Worm (Caenorhabditis elegans): ENCODE results near the gene rom-2.
A peak's percentile ranks its signal among the peaks of the same experiment; 100 is the strongest.

The rom-2 gene

DNA sequence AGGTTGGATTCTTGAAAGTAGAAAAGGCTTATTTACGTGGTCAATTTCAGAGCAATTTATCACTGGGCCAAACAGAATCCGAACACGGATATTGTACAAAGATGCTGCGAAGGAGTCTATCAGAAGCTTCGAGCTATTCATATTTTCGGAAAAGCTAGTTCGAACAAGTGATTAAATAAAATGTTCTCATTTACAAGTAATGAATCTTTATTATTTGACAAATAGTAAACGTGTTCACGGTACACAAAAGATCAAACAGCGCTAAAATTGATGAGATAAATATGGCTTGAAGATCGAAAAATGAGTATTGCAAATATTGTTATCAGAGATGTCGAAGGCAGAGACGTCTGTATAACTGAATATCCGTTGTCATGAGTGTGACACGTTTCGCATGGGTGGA lies 19.7 kb upstream of the rom-2 start (continued):
- TF ChIP-seq lin-35 (GFP tag; optimal IDR thresholded peaks at IDR 0.05) (no peak), ztf-25 (GFP tag; IDR thresholded peaks at IDR 0.05) (no peak), B0019.2 (GFP tag; conservative IDR thresholded peaks at IDR 0.05) (0 out of 2 replicates have a peak, but pooled peaks have one; percentile 23), athp-1 (tag; optimal IDR thresholded peaks at IDR 0.05) (peak; percentile 80), F23B12.7 (tag; optimal IDR thresholded peaks at IDR 0.05; ENCODE audit: insufficient read depth) (no peak), K11D2.4 (GFP tag; IDR thresholded peaks at IDR 0.05) (no peak), rcor-1 (GFP tag; IDR thresholded peaks at IDR 0.05) (peak; percentile 26; the same call in 1 of the 2 replicates), attf-3 (GFP tag; conservative IDR thresholded peaks at IDR 0.05) (no peak), nhr-179 (tag; optimal IDR thresholded peaks at IDR 0.05) (no peak), die-1 (tag; optimal IDR thresholded peaks at IDR 0.05) (peak; percentile 43), tlf-1 (GFP tag; optimal IDR thresholded peaks at IDR 0.05) (peak; percentile 80), unc-130 (GFP tag; optimal IDR thresholded peaks at IDR 0.05) (peak; percentile 36), rec-8 (tag; optimal IDR thresholded peaks at IDR 0.05) (no peak), snpc-1.3 (tag; optimal IDR thresholded peaks at IDR 0.05; ENCODE audit: insufficient read depth) (peak; percentile 58), lag-1 (GFP tag; IDR thresholded peaks at IDR 0.05) (no peak), madf-6 (GFP tag; IDR thresholded peaks at IDR 0.05) (peak; percentile 83), sdz-38 (tag; optimal IDR thresholded peaks at IDR 0.05) (no peak), Y56A3A.18 (GFP tag; IDR thresholded peaks at IDR 0.05) (peak; percentile 69; the same call in 1 of the 2 replicates), ceh-100 (GFP tag; IDR thresholded peaks at IDR 0.05) (peak; percentile 49; the same call in 1 of the 2 replicates)

DNA sequence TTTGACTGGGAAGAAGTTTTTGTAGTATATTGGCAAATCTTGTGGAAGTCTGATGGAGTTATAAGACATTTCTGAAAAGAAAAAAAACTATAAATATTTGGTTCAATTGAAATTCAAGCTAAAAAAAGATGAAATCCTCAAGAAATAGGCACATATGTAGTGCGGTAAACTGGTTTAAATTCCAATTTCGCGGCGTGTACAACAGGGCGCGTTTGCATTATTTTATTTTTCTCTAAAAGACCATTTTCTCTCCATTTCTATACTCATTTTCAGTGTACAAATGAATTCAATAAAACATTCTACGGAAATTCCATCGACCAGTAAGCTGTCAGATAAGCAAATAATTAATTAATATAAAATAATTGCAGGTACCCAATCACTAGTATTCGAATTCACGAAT lies 18.7 kb upstream of the rom-2 start, which contains the start of the genes pri-1 and F58A4.6:
TSS of gene pri-1 (minus strand) at position 71 of the 400 bp plus-strand sequence.
TSS of gene F58A4.6 (plus strand) at position 272 of the 400 bp plus-strand sequence.
- TF ChIP-seq unc-130 (GFP tag; optimal IDR thresholded peaks at IDR 0.05) (no peak), F49E8.2 (tag; optimal IDR thresholded peaks at IDR 0.05; ENCODE audit: insufficient read depth) (no peak), hlh-26 (GFP tag; conservative IDR thresholded peaks at IDR 0.05) (no peak), ZK185.1 (tag; optimal IDR thresholded peaks at IDR 0.05; ENCODE audit: poor library complexity, severe bottlenecking) (no peak), tbx-9 (tag; optimal IDR thresholded peaks at IDR 0.05; ENCODE audit: borderline replicate concordance) (no peak), B0019.2 (GFP tag; conservative IDR thresholded peaks at IDR 0.05) (no peak), K12H6.12 (tag; optimal IDR thresholded peaks at IDR 0.05) (no peak), mxl-1 (tag; optimal IDR thresholded peaks at IDR 0.05) (no peak), nfya-1 (tag; optimal IDR thresholded peaks at IDR 0.05; ENCODE audit: borderline replicate concordance, insufficient read depth) (no peak), efl-1 (GFP tag; optimal IDR thresholded peaks at IDR 0.05) (peak; percentile 73), ccch-3 (GFP tag; optimal IDR thresholded peaks at IDR 0.05) (no peak), C06A6.2 (GFP tag; conservative IDR thresholded peaks at IDR 0.05) (no peak), snpc-1.3 (tag; optimal IDR thresholded peaks at IDR 0.05; ENCODE audit: insufficient read depth) (no peak), nfya-2 (GFP tag; IDR thresholded peaks at IDR 0.05) (no peak), zfh-2 (GFP tag; conservative IDR thresholded peaks at IDR 0.05) (no peak), madf-8 (GFP tag; conservative IDR thresholded peaks at IDR 0.05) (peak; percentile 19; the same call in 1 of the 2 replicates), sptf-2 (GFP tag; optimal IDR thresholded peaks at IDR 0.05) (no peak), ztf-25 (GFP tag; IDR thresholded peaks at IDR 0.05) (no peak), gei-17 (GFP tag; optimal IDR thresholded peaks at IDR 0.05) (no peak), ekl-4 (GFP tag; IDR thresholded peaks at IDR 0.05) (no peak), D2030.7 (GFP tag; IDR thresholded peaks at IDR 0.05) (peak; percentile 25; the same call in 1 of the 2 replicates), F10E7.11 (tag; optimal IDR thresholded peaks at IDR 0.05) (no peak), lsl-1 (GFP tag; optimal IDR thresholded peaks at IDR 0.05) (peak; percentile 29), lin-54 (GFP tag; optimal IDR thresholded peaks at IDR 0.05) (peak; percentile 56), ceh-27 (GFP tag; optimal IDR thresholded peaks at IDR 0.05) (no peak), C17E4.6 (GFP tag; IDR thresholded peaks at IDR 0.05) (no peak), hlh-12 (tag; optimal IDR thresholded peaks at IDR 0.05) (no peak), nhr-80 (tag; optimal IDR thresholded peaks at IDR 0.05) (no peak), mcd-1 (GFP tag; IDR thresholded peaks at IDR 0.05) (peak; percentile 83), ztf-6 (GFP tag; IDR thresholded peaks at IDR 0.05) (no peak), hrde-1 (tag; optimal IDR thresholded peaks at IDR 0.05; ENCODE audit: borderline replicate concordance) (no peak)

Data from whole organism, young adult.